Worm (Caenorhabditis elegans): ENCODE data around the gene F46G10.1.

Gene F46G10.1

ce11 chrX:13294669-13295068 lies 16.9 kb downstream of the F46G10.1 start, which contains the start of gene srd-36:
Gene srd-36 (minus strand): TSS chrX:13294769.
- TF ChIP-seq nhr-23 (tag; optimal IDR thresholded peaks at IDR 0.05) (no peak), blmp-1 (tag; optimal IDR thresholded peaks at IDR 0.05; ENCODE audit: insufficient read depth) (no peak), egl-27 (tag; optimal IDR thresholded peaks at IDR 0.05) (no peak), zag-1 (tag; optimal IDR thresholded peaks at IDR 0.05) (no peak), nhr-237 (tag; optimal IDR thresholded peaks at IDR 0.05) (no peak), ceh-82 (tag; optimal IDR thresholded peaks at IDR 0.05) (no peak), elt-1 (tag; optimal IDR thresholded peaks at IDR 0.05) (no peak), unc-62 (GFP tag; optimal IDR thresholded peaks at IDR 0.05) (no peak), lin-13 (GFP tag; optimal IDR thresholded peaks at IDR 0.05) (no peak), lin-11 (tag; optimal IDR thresholded peaks at IDR 0.05) (no peak), dmd-4 (tag; optimal IDR thresholded peaks at IDR 0.05) (no peak), nhr-10 (tag; optimal IDR thresholded peaks at IDR 0.05) (no peak), nhr-11 (tag; optimal IDR thresholded peaks at IDR 0.05) (no peak), ztf-1 (GFP tag; conservative IDR thresholded peaks at IDR 0.05) (no peak), sma-9 (GFP tag; optimal IDR thresholded peaks at IDR 0.05) (no peak), sma-9 (tag; optimal IDR thresholded peaks at IDR 0.05) (no peak), sma-3 (GFP tag; optimal IDR thresholded peaks at IDR 0.05) (no peak), fos-1 (tag; optimal IDR thresholded peaks at IDR 0.05) (no peak), nhr-77 (tag; optimal IDR thresholded peaks at IDR 0.05) (no peak), Y55F3AM.14 (GFP tag; optimal IDR thresholded peaks at IDR 0.05) (no peak)

ce11 chrX:13293023-13293422 lies 18.5 kb downstream of the F46G10.1 start:
- no peak for TF ChIP-seq elt-3 (tag; optimal IDR thresholded peaks at IDR 0.05)
- no peak for TF ChIP-seq lin-11 (tag; optimal IDR thresholded peaks at IDR 0.05)
- no peak for TF ChIP-seq R02D3.7 (tag; optimal IDR thresholded peaks at IDR 0.05)

ce11 chrX:13291506-13291905 lies 20.0 kb downstream of the F46G10.1 start, which contains the start of gene srd-38:
Gene srd-38 (plus strand): TSS chrX:13291806.
- TF ChIP-seq ZK546.5 (tag; optimal IDR thresholded peaks at IDR 0.05) (no peak), F13H6.1 (tag; optimal IDR thresholded peaks at IDR 0.05) (no peak), nhr-129 (tag; optimal IDR thresholded peaks at IDR 0.05) (no peak), nhr-12 (tag; optimal IDR thresholded peaks at IDR 0.05) (no peak), egl-27 (tag; optimal IDR thresholded peaks at IDR 0.05) (no peak), blmp-1 (tag; optimal IDR thresholded peaks at IDR 0.05; ENCODE audit: insufficient read depth) (no peak), alr-1 (tag; optimal IDR thresholded peaks at IDR 0.05) (no peak), elt-1 (tag; optimal IDR thresholded peaks at IDR 0.05) (no peak), unc-62 (GFP tag; optimal IDR thresholded peaks at IDR 0.05) (no peak), nhr-6 (tag; optimal IDR thresholded peaks at IDR 0.05) (no peak), dmd-4 (tag; optimal IDR thresholded peaks at IDR 0.05) (no peak)

- no peak for TF ChIP-seq egl-27 (tag; optimal IDR thresholded peaks at IDR 0.05)
- no peak for TF ChIP-seq sem-4 (tag; optimal IDR thresholded peaks at IDR 0.05)
- TF ChIP-seq unc-39 (tag; optimal IDR thresholded peaks at IDR 0.05): no peak
- TF ChIP-seq mab-5 (tag; optimal IDR thresholded peaks at IDR 0.05): no peak
- TF ChIP-seq ceh-16 (tag; optimal IDR thresholded peaks at IDR 0.05): no peak
- no peak for TF ChIP-seq mbf-1 (tag; optimal IDR thresholded peaks at IDR 0.05)
- no peak for TF ChIP-seq elt-1 (tag; optimal IDR thresholded peaks at IDR 0.05)
- no peak for TF ChIP-seq fos-1 (tag; optimal IDR thresholded peaks at IDR 0.05)
- no peak for TF ChIP-seq Y55F3AM.14 (GFP tag; optimal IDR thresholded peaks at IDR 0.05)
- TF ChIP-seq F13H6.1 (tag; optimal IDR thresholded peaks at IDR 0.05): no peak
- TF ChIP-seq alr-1 (tag; optimal IDR thresholded peaks at IDR 0.05): no peak
- no peak for TF ChIP-seq nhr-6 (tag; optimal IDR thresholded peaks at IDR 0.05)
- TF ChIP-seq dmd-4 (tag; optimal IDR thresholded peaks at IDR 0.05): no peak
- TF ChIP-seq nhr-11 (tag; optimal IDR thresholded peaks at IDR 0.05): no peak
- no peak for TF ChIP-seq ceh-82 (tag; optimal IDR thresholded peaks at IDR 0.05)
- TF ChIP-seq nhr-129 (tag; optimal IDR thresholded peaks at IDR 0.05): no peak
- no peak for TF ChIP-seq lsy-2 (tag; optimal IDR thresholded peaks at IDR 0.05)
Observed at ce11 chrX:13290531-13290930, 21.0 kb downstream of the F46G10.1 start, which contains the start of gene R04D3.3. Gene R04D3.3 (minus strand): TSS chrX:13290631.

- TF ChIP-seq unc-62 (GFP tag; optimal IDR thresholded peaks at IDR 0.05) (no peak), ceh-82 (tag; optimal IDR thresholded peaks at IDR 0.05) (no peak), Y55F3AM.14 (GFP tag; optimal IDR thresholded peaks at IDR 0.05) (no peak), snpc-4 (tag; optimal IDR thresholded peaks at IDR 0.05) (no peak), lin-13 (GFP tag; optimal IDR thresholded peaks at IDR 0.05) (no peak), peb-1 (tag; optimal IDR thresholded peaks at IDR 0.05) (no peak), elt-1 (tag; optimal IDR thresholded peaks at IDR 0.05) (no peak)
Observed at ce11 chrX:13288715-13289114, 22.8 kb downstream of the F46G10.1 start, which contains the start of gene R04D3.4. Gene R04D3.4 (minus strand): TSS chrX:13288815.

Data from whole organism, L2 larva.